Worm (Caenorhabditis elegans) whole organism, L4 larva: ENCODE data around the gene mes-4.

Source experiments
- D1046.2 ChIP-seq: fragments of 200-800 bp; sonication (Bioruptor generic); IDR thresholded peaks from 2 replicates; pipeline ENCODE4 v1.3.6; 2022; ENCODE audit warnings: missing genetic modification characterization, missing compliant biosample characterization
- F10B5.3 ChIP-seq: sonication (generic microtip); optimal IDR thresholded peaks from 2 replicates; lab custom pipeline; 2016; ENCODE audit warnings: mild to moderate bottlenecking, missing genetic modification characterization, missing compliant biosample characterization
- F26F4.8 ChIP-seq: fragments of 200-800 bp; sonication (Bioruptor generic); conservative IDR thresholded peaks from 2 replicates; pipeline ENCODE4 v1.3.6; 2022; ENCODE audit warnings: missing genetic modification characterization, missing compliant biosample characterization
- F44E2.7 ChIP-seq: fragments of 200-800 bp; sonication (Bioruptor generic); IDR thresholded peaks from 2 replicates; pipeline ENCODE4 v2.1.2; 2022; ENCODE audit warnings: missing genetic modification characterization, missing compliant biosample characterization
- Y5F2A.4 ChIP-seq: fragments of 200-800 bp; sonication (Bioruptor generic); optimal IDR thresholded peaks from 2 replicates; lab custom pipeline; 2018; ENCODE audit warnings: mild to moderate bottlenecking, missing genetic modification characterization, missing compliant biosample characterization
- arid-1 ChIP-seq: fragments of 200-800 bp; sonication (Bioruptor generic); conservative IDR thresholded peaks from 2 replicates; pipeline ENCODE4 v1.3.6; 2022; ENCODE audit warnings: missing genetic modification reagents, missing genetic modification characterization, missing compliant biosample characterization
- ceh-28 ChIP-seq: fragments of 150-350 bp; optimal IDR thresholded peaks from 2 replicates; lab custom pipeline; 2014; ENCODE audit warnings: missing biosample characterization, missing genetic modification reagents, missing genetic modification characterization
- ceh-32 ChIP-seq: sonication (generic microtip); optimal IDR thresholded peaks from 2 replicates; lab custom pipeline; 2016; ENCODE audit warnings: mild to moderate bottlenecking, missing genetic modification characterization, missing compliant biosample characterization; ENCODE audit not compliant: poor library complexity
- ceh-44 ChIP-seq: fragments of 200-800 bp; sonication (Bioruptor generic); IDR thresholded peaks from 2 replicates; pipeline ENCODE4 v1.3.6; 2022; ENCODE audit warnings: missing genetic modification reagents, missing genetic modification characterization, missing compliant biosample characterization
- cey-2 ChIP-seq: sonication (generic microtip); optimal IDR thresholded peaks from 3 replicates; lab custom pipeline; 2017; ENCODE audit warnings: missing genetic modification characterization, mild to moderate bottlenecking, missing compliant biosample characterization, antibody characterized with exemption, borderline replicate concordance; ENCODE audit not compliant: insufficient read depth
- ctbp-1 ChIP-seq: fragments of 200-800 bp; sonication (Bioruptor generic); IDR thresholded peaks from 2 replicates; pipeline ENCODE4 v1.3.6; 2022; ENCODE audit warnings: missing genetic modification reagents, missing genetic modification characterization, missing compliant biosample characterization
- daf-12 ChIP-seq: fragments of 150-350 bp; optimal IDR thresholded peaks from 2 replicates; lab custom pipeline; 2014; ENCODE audit warnings: missing biosample characterization, missing genetic modification reagents, missing genetic modification characterization
- daf-16 ChIP-seq, 3 experiments: sonication (generic microtip); optimal IDR thresholded peaks; 2 replicates each; lab custom pipeline; 2016 to 2017; ENCODE audit warnings: missing genetic modification characterization in 3 of 3, missing genetic modification reagents in 3 of 3, mild to moderate bottlenecking in 2 of 3, missing compliant biosample characterization in 2 of 3, missing biosample characterization in 1 of 3, moderate library complexity in 1 of 3
- daf-19 ChIP-seq: fragments of 200-800 bp; sonication (Bioruptor generic); conservative IDR thresholded peaks from 2 replicates; pipeline ENCODE4 v1.3.6; 2022; ENCODE audit warnings: missing genetic modification characterization, missing compliant biosample characterization
- dmd-6 ChIP-seq: fragments of 200-800 bp; sonication (Bioruptor generic); IDR thresholded peaks from 2 replicates; pipeline ENCODE4 v1.3.6; 2022; ENCODE audit warnings: missing genetic modification reagents, missing genetic modification characterization, missing compliant biosample characterization
- dmd-8 ChIP-seq: fragments of 200-800 bp; sonication (Bioruptor generic); IDR thresholded peaks from 2 replicates; pipeline ENCODE4 v1.3.6; 2022; ENCODE audit warnings: missing genetic modification characterization, missing compliant biosample characterization
- dmd-9 ChIP-seq: fragments of 200-800 bp; sonication (Bioruptor generic); IDR thresholded peaks from 2 replicates; pipeline ENCODE4 v1.3.6; 2022; ENCODE audit warnings: missing genetic modification reagents, missing genetic modification characterization, missing compliant biosample characterization
- egl-27 ChIP-seq: sonication (generic microtip); optimal IDR thresholded peaks from 3 replicates; lab custom pipeline; 2017; ENCODE audit warnings: missing biosample characterization, missing genetic modification reagents, missing genetic modification characterization
- fkh-10 ChIP-seq: fragments of 150-350 bp; optimal IDR thresholded peaks from 2 replicates; lab custom pipeline; 2014; ENCODE audit warnings: missing biosample characterization, missing genetic modification reagents, missing genetic modification characterization
- fos-1 ChIP-seq: fragments of 150-350 bp; optimal IDR thresholded peaks from 2 replicates; lab custom pipeline; 2014; ENCODE audit warnings: missing biosample characterization, missing genetic modification characterization
- gei-8 ChIP-seq: fragments of 200-800 bp; sonication (Bioruptor generic); optimal IDR thresholded peaks from 2 replicates; lab custom pipeline; 2018; ENCODE audit warnings: mild to moderate bottlenecking, missing genetic modification characterization, missing compliant biosample characterization
- hlh-30 ChIP-seq: sonication (generic microtip); optimal IDR thresholded peaks from 2 replicates; lab custom pipeline; 2017; ENCODE audit warnings: antibody characterized with exemption, mild to moderate bottlenecking, missing genetic modification characterization, missing compliant biosample characterization; ENCODE audit not compliant: insufficient read depth
- hmg-1.1 ChIP-seq: fragments of 200-800 bp; sonication (Bioruptor generic); IDR thresholded peaks from 2 replicates; pipeline ENCODE4 v1.3.6; 2022; ENCODE audit warnings: missing genetic modification reagents, missing genetic modification characterization, missing compliant biosample characterization
- jun-1 ChIP-seq: fragments of 150-350 bp; optimal IDR thresholded peaks from 2 replicates; lab custom pipeline; 2014; ENCODE audit warnings: missing biosample characterization, missing genetic modification reagents, missing genetic modification characterization
- lin-1 ChIP-seq: fragments of 200-800 bp; sonication (Bioruptor generic); IDR thresholded peaks from 2 replicates; pipeline ENCODE4 v1.3.6; 2022; ENCODE audit warnings: missing genetic modification reagents, missing genetic modification characterization, missing compliant biosample characterization
- lin-13 ChIP-seq: fragments of 150-350 bp; optimal IDR thresholded peaks from 2 replicates; lab custom pipeline; 2014; ENCODE audit warnings: missing biosample characterization, missing genetic modification reagents, missing genetic modification characterization
- lin-15B ChIP-seq: fragments of 150-350 bp; sonication (generic microtip); optimal IDR thresholded peaks from 3 replicates; lab custom pipeline; 2014; ENCODE audit warnings: missing biosample characterization, missing genetic modification characterization
- lin-29 ChIP-seq: fragments of 200-800 bp; sonication (Bioruptor generic); IDR thresholded peaks from 2 replicates; pipeline ENCODE4 v1.3.6; 2022; ENCODE audit warnings: missing genetic modification reagents, missing genetic modification characterization, missing compliant biosample characterization
- lsy-2 ChIP-seq, 2 experiments: fragments of 150-350 bp in 1 of 2; sonication (generic microtip) in 1 of 2; optimal IDR thresholded peaks; 2 replicates each; lab custom pipeline; 2014 to 2017; ENCODE audit warnings: missing biosample characterization in 2 of 2, missing genetic modification characterization in 2 of 2
- mep-1 ChIP-seq: fragments of 150-350 bp; sonication (generic microtip); optimal IDR thresholded peaks from 3 replicates; lab custom pipeline; 2014; ENCODE audit warnings: missing biosample characterization, missing genetic modification characterization
- mxl-3 ChIP-seq: fragments of 200-800 bp; sonication (Bioruptor generic); optimal IDR thresholded peaks from 2 replicates; lab custom pipeline; 2018; ENCODE audit warnings: mild to moderate bottlenecking, missing genetic modification characterization, missing compliant biosample characterization
- nhr-237 ChIP-seq: sonication (generic microtip); optimal IDR thresholded peaks from 2 replicates; lab custom pipeline; 2017; ENCODE audit warnings: missing biosample characterization, missing genetic modification characterization
- nhr-28 ChIP-seq: fragments of 150-350 bp; optimal IDR thresholded peaks from 2 replicates; lab custom pipeline; 2014; ENCODE audit warnings: missing biosample characterization, missing genetic modification characterization
- nhr-41 ChIP-seq: fragments of 200-800 bp; sonication (Bioruptor generic); IDR thresholded peaks from 2 replicates; pipeline ENCODE4 v1.3.6; 2022; ENCODE audit warnings: missing genetic modification reagents, missing genetic modification characterization, missing compliant biosample characterization
- nhr-6 ChIP-seq: fragments of 150-350 bp; optimal IDR thresholded peaks from 2 replicates; lab custom pipeline; 2014; ENCODE audit warnings: missing biosample characterization, missing genetic modification characterization
- pha-4 ChIP-seq, 2 experiments: fragments of 150-350 bp in 1 of 2; fragments of 200-800 bp in 1 of 2; sonication (Bioruptor generic) in 1 of 2; IDR thresholded peaks in 1 of 2; optimal IDR thresholded peaks in 1 of 2; 2 replicates each; pipeline versions ENCODE4 v1.3.6 to Lab custom; 2014 to 2022; ENCODE audit warnings: missing genetic modification characterization in 2 of 2, missing genetic modification reagents in 2 of 2, missing biosample characterization in 1 of 2, missing compliant biosample characterization in 1 of 2
- php-3 ChIP-seq: fragments of 200-800 bp; sonication (Bioruptor generic); IDR thresholded peaks from 2 replicates; pipeline ENCODE4 v1.3.6; 2022; ENCODE audit warnings: missing genetic modification reagents, missing genetic modification characterization, missing compliant biosample characterization
- rbr-2 ChIP-seq: sonication (generic microtip); optimal IDR thresholded peaks from 2 replicates; lab custom pipeline; 2016; ENCODE audit warnings: missing genotype, missing genetic modification characterization, missing compliant biosample characterization
- set-16 ChIP-seq: fragments of 200-800 bp; sonication (Bioruptor generic); IDR thresholded peaks from 2 replicates; pipeline ENCODE4 v1.3.6; 2022; ENCODE audit warnings: missing genetic modification reagents, missing genetic modification characterization, missing compliant biosample characterization
- skn-1 ChIP-seq: fragments of 150-350 bp; optimal IDR thresholded peaks from 2 replicates; lab custom pipeline; 2014; ENCODE audit warnings: missing biosample characterization, missing genetic modification characterization
- snpc-4 ChIP-seq: fragments of 150-350 bp; optimal IDR thresholded peaks from 2 replicates; lab custom pipeline; 2014; ENCODE audit warnings: missing biosample characterization, missing genetic modification characterization
- spr-3 ChIP-seq: fragments of 200-800 bp; sonication (Bioruptor generic); optimal IDR thresholded peaks from 2 replicates; lab custom pipeline; 2018; ENCODE audit warnings: mild to moderate bottlenecking, missing genetic modification characterization, missing compliant biosample characterization
- tag-97 ChIP-seq: fragments of 200-800 bp; sonication (Bioruptor generic); IDR thresholded peaks from 2 replicates; pipeline ENCODE4 v1.3.6; 2022; ENCODE audit warnings: missing genetic modification characterization, missing compliant biosample characterization
- tra-1 ChIP-seq: fragments of 200-800 bp; sonication (Bioruptor generic); IDR thresholded peaks from 2 replicates; pipeline ENCODE4 v1.3.6; 2022; ENCODE audit warnings: missing genetic modification reagents, missing genetic modification characterization, missing compliant biosample characterization
- unc-130 ChIP-seq: sonication (generic microtip); optimal IDR thresholded peaks from 2 replicates; lab custom pipeline; 2016; ENCODE audit warnings: missing genetic modification reagents, missing genetic modification characterization, missing compliant biosample characterization
- unc-62 ChIP-seq, 3 experiments: fragments of 150-350 bp in 1 of 3; sonication (generic microtip); optimal IDR thresholded peaks in 2 of 3; peaks in 1 of 3; 1 replicate in 1 of 3; 2 replicates in 2 of 3; lab custom pipeline; 2014 to 2017; ENCODE audit warnings: missing biosample characterization in 3 of 3, missing genetic modification characterization in 3 of 3, missing genetic modification reagents in 3 of 3, missing genotype in 1 of 3
- vab-7 ChIP-seq: fragments of 200-800 bp; sonication (Bioruptor generic); IDR thresholded peaks from 2 replicates; pipeline ENCODE4 v1.3.6; 2022; ENCODE audit warnings: missing genetic modification reagents, missing genetic modification characterization, missing compliant biosample characterization
- zfp-2 ChIP-seq: sonication (generic microtip); optimal IDR thresholded peaks from 2 replicates; lab custom pipeline; 2016; ENCODE audit warnings: mild to moderate bottlenecking, missing genetic modification characterization, missing compliant biosample characterization
- zip-11 ChIP-seq: fragments of 200-800 bp; sonication (Bioruptor generic); IDR thresholded peaks from 2 replicates; pipeline ENCODE4 v1.3.6; 2022; ENCODE audit warnings: missing genetic modification characterization, missing compliant biosample characterization
- ztf-11 ChIP-seq: fragments of 150-350 bp; optimal IDR thresholded peaks from 2 replicates; lab custom pipeline; 2014; ENCODE audit warnings: missing biosample characterization, missing genetic modification characterization

Gene mes-4

DNA sequence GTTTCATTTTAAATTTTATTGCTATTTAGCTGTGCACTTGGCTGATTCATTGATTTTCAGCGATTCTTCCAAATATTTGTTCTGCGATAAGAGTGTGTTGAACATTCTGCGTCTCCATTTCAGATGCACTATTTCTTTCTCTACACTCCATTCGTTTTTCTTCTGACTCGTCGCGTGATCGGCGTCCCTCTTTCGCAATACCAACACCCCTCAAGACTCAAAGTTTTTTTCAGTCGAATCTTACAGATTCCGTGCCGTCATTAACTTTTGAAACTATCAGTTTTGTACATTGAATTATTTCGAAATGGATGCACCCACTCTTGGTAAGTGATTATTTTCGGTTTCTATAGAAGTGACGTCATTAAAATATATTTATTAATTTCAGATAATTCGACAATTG lies 25.6 kb upstream of the mes-4 start, which contains the start of gene frm-10:
TSS of gene frm-10 (plus strand) at position 234 of the 400 bp plus-strand sequence.
- TF ChIP-seq tra-1 (GFP tag; lab: Robert Waterston, UW): 0 out of 2 replicates have a peak, but pooled peaks have one; percentile 48
- no peak for TF ChIP-seq gei-8 (GFP tag; lab: Kevin White, UChicago)
- peak; percentile 95 for TF ChIP-seq php-3 (GFP tag; lab: Robert Waterston, UW)
- no peak for TF ChIP-seq daf-19
- TF ChIP-seq dmd-6: peak; percentile 84
- TF ChIP-seq pha-4 (GFP tag; IDR thresholded peaks at IDR 0.05; lab: Robert Waterston, UW): peak; percentile 55; the same call in 1 of the 2 replicates
- TF ChIP-seq pha-4 (tag; optimal IDR thresholded peaks at IDR 0.05; lab: Kevin White, UChicago): peak; percentile 88
- no peak for TF ChIP-seq F44E2.7 (GFP tag; lab: Robert Waterston, UW)
- TF ChIP-seq F26F4.8: no peak
- no peak for TF ChIP-seq zfp-2 (tag; lab: Kevin White, UChicago)
- TF ChIP-seq set-16: no peak
- TF ChIP-seq mep-1 (tag; lab: Kevin White, UChicago): peak; percentile 83
- no peak for TF ChIP-seq daf-16 (GFP tag; optimal IDR thresholded peaks at IDR 0.05; lab: Kevin White, UChicago)
- TF ChIP-seq daf-16 (tag; optimal IDR thresholded peaks at IDR 0.05; lab: Kevin White, UChicago): peak; percentile 81
- TF ChIP-seq dmd-9 (GFP tag; lab: Robert Waterston, UW): no peak
- no peak for TF ChIP-seq daf-12 (tag; lab: Kevin White, UChicago)
- TF ChIP-seq lin-13 (GFP tag; lab: Kevin White, UChicago): peak; percentile 58
- TF ChIP-seq dmd-8 (GFP tag; lab: Robert Waterston, UW): no peak
- TF ChIP-seq spr-3: no peak
- no peak for TF ChIP-seq ceh-28
- no peak for TF ChIP-seq skn-1 (tag; lab: Kevin White, UChicago)
- TF ChIP-seq arid-1 (GFP tag; lab: Robert Waterston, UW): 0 out of 2 replicates have a peak, but pooled peaks have one; percentile 28
- no peak for TF ChIP-seq egl-27
- TF ChIP-seq cey-2: no peak
- TF ChIP-seq lin-15B (tag; lab: Kevin White, UChicago): no peak
- no peak for TF ChIP-seq tag-97 (GFP tag; lab: Robert Waterston, UW)
- no peak for TF ChIP-seq zip-11 (GFP tag; lab: Robert Waterston, UW)
- no peak for TF ChIP-seq ceh-44
- TF ChIP-seq nhr-41 (GFP tag; lab: Robert Waterston, UW): no peak
- peak; percentile 88 for TF ChIP-seq nhr-6 (tag; lab: Kevin White, UChicago)
- no peak for TF ChIP-seq snpc-4
- TF ChIP-seq hmg-1.1 (GFP tag; lab: Robert Waterston, UW): peak; percentile 66; the same call in 1 of the 2 replicates
- peak; percentile 69; the same call in 1 of the 2 replicates for TF ChIP-seq lin-1 (GFP tag; lab: Robert Waterston, UW)
- TF ChIP-seq hlh-30 (tag; lab: Kevin White, UChicago): peak; percentile 97
- TF ChIP-seq nhr-237: no peak
- TF ChIP-seq vab-7 (GFP tag; lab: Robert Waterston, UW): no peak
- TF ChIP-seq lsy-2 (tag; optimal IDR thresholded peaks at IDR 0.05; lab: Kevin White, UChicago): peak; percentile 55 to 67
- TF ChIP-seq D1046.2 (GFP tag; lab: Robert Waterston, UW): no peak
- TF ChIP-seq ztf-11: no peak
- TF ChIP-seq ctbp-1 (GFP tag; lab: Robert Waterston, UW): no peak
- TF ChIP-seq fkh-10 (GFP tag; lab: Kevin White, UChicago): no peak
- TF ChIP-seq lin-29 (GFP tag; lab: Robert Waterston, UW): no peak
- TF ChIP-seq ceh-32: no peak
- no peak for TF ChIP-seq Y5F2A.4 (GFP tag; lab: Kevin White, UChicago)
- no peak for TF ChIP-seq unc-62 (GFP tag; optimal IDR thresholded peaks at IDR 0.05 in 1 of 2; lab: Kevin White, UChicago)
- TF ChIP-seq unc-62 (tag; optimal IDR thresholded peaks at IDR 0.05; lab: Kevin White, UChicago): no peak
- no peak for TF ChIP-seq unc-130 (GFP tag; lab: Kevin White, UChicago)
- no peak for TF ChIP-seq F10B5.3
- peak; percentile 28 for TF ChIP-seq jun-1 (tag; lab: Kevin White, UChicago)
- TF ChIP-seq nhr-28 (tag; lab: Kevin White, UChicago): peak; percentile 94
- no peak for TF ChIP-seq fos-1 (tag; lab: Kevin White, UChicago)
- TF ChIP-seq rbr-2 (tag; lab: Kevin White, UChicago): peak; percentile 41
- TF ChIP-seq mxl-3 (GFP tag; lab: Kevin White, UChicago): no peak
